Fruit fly (Drosophila melanogaster) whole organism, embryonic: ENCODE data around the gene CG5104.

Experiments used
- CG1024 ChIP-seq: fragments of 200-800 bp; sonication (Bioruptor generic); IDR thresholded peaks from 2 replicates; pipeline ENCODE4 v1.3.6; 2022; ENCODE audit warnings: missing biosample characterization, missing genetic modification characterization
- CG10267 ChIP-seq: fragments of 200-800 bp; sonication (Bioruptor generic); optimal IDR thresholded peaks from 2 replicates; lab custom pipeline; 2018; ENCODE audit warnings: missing biosample characterization, mild to moderate bottlenecking, missing genetic modification characterization, moderate library complexity
- CG13296 ChIP-seq: fragments of 200-800 bp; sonication (Bioruptor generic); optimal IDR thresholded peaks from 3 replicates; lab custom pipeline; 2018; ENCODE audit warnings: missing biosample characterization, mild to moderate bottlenecking, missing genetic modification characterization
- CG14710 ChIP-seq: fragments of 200-800 bp; sonication (Bioruptor generic); optimal IDR thresholded peaks from 3 replicates; lab custom pipeline; 2019; ENCODE audit warnings: missing biosample characterization, mild to moderate bottlenecking, missing genetic modification characterization, moderate library complexity
- CG17328 ChIP-seq: fragments of 200-800 bp; sonication (Bioruptor generic); IDR thresholded peaks from 2 replicates; pipeline ENCODE4 v1.3.6; 2022; ENCODE audit warnings: missing biosample characterization, missing genetic modification characterization
- CG2116 ChIP-seq: fragments of 200-800 bp; sonication (Bioruptor generic); optimal IDR thresholded peaks from 3 replicates; lab custom pipeline; 2018; ENCODE audit warnings: missing biosample characterization, mild to moderate bottlenecking, missing genetic modification characterization
- CG32532 ChIP-seq: fragments of 200-800 bp; sonication (Bioruptor generic); IDR thresholded peaks from 2 replicates; pipeline ENCODE4 v1.3.6; 2022; ENCODE audit warnings: missing biosample characterization, missing genetic modification characterization
- CG4282 ChIP-seq: fragments of 200-800 bp; sonication (Bioruptor generic); optimal IDR thresholded peaks from 2 replicates; lab custom pipeline; 2016; ENCODE audit warnings: missing biosample characterization, missing genetic modification characterization
- CG5245 ChIP-seq: fragments of 200-800 bp; sonication (Bioruptor generic); optimal IDR thresholded peaks from 3 replicates; lab custom pipeline; 2016; ENCODE audit warnings: missing biosample characterization, missing genetic modification characterization
- CG6689 ChIP-seq: fragments of 200-800 bp; sonication (Bioruptor generic); IDR thresholded peaks from 2 replicates; pipeline ENCODE4 v1.3.6; 2022; ENCODE audit warnings: missing biosample characterization, missing genetic modification characterization
- CG7786 ChIP-seq: fragments of 200-800 bp; sonication (Bioruptor generic); optimal IDR thresholded peaks from 2 replicates; lab custom pipeline; 2016; ENCODE audit warnings: missing biosample characterization, missing genetic modification characterization
- CG8281 ChIP-seq: fragments of 200-800 bp; sonication (Bioruptor generic); optimal IDR thresholded peaks from 2 replicates; lab custom pipeline; 2018; ENCODE audit warnings: missing biosample characterization, mild to moderate bottlenecking, missing genetic modification characterization, moderate library complexity
- CG9609 ChIP-seq: fragments of 200-800 bp; sonication (Bioruptor generic); optimal IDR thresholded peaks from 3 replicates; lab custom pipeline; 2016; ENCODE audit warnings: missing biosample characterization, missing genetic modification characterization
- CG9817 ChIP-seq: fragments of 200-800 bp; sonication (Bioruptor generic); optimal IDR thresholded peaks from 2 replicates; lab custom pipeline; 2018; ENCODE audit warnings: missing biosample characterization, mild to moderate bottlenecking, missing genetic modification characterization, moderate library complexity
- Chrac-16 ChIP-seq: fragments of 200-800 bp; sonication (Bioruptor generic); optimal IDR thresholded peaks from 3 replicates; lab custom pipeline; 2016; ENCODE audit warnings: missing biosample characterization, missing genetic modification characterization
- Deaf1 ChIP-seq: fragments of 200-800 bp; optimal IDR thresholded peaks from 3 replicates; lab custom pipeline; 2019; ENCODE audit warnings: missing biosample characterization, mild to moderate bottlenecking, missing genetic modification characterization, moderate library complexity
- Dll ChIP-seq: fragments of 200-800 bp; sonication (Bioruptor generic); IDR thresholded peaks from 4 replicates; pipeline ENCODE4 v1.3.6; 2022; ENCODE audit warnings: missing biosample characterization, missing genetic modification characterization; ENCODE audit not compliant: partially characterized antibody
- Doc2 ChIP-seq: fragments of 200-800 bp; sonication (Bioruptor generic); IDR thresholded peaks from 2 replicates; pipeline ENCODE4 v1.3.6; 2022; ENCODE audit warnings: missing biosample characterization, missing genetic modification characterization
- Dref ChIP-seq: fragments of 200-800 bp; sonication (Bioruptor generic); IDR thresholded peaks from 2 replicates; pipeline ENCODE4 v1.3.6; 2022; ENCODE audit warnings: missing biosample characterization, missing genetic modification characterization
- E2f1 ChIP-seq: fragments of 200-800 bp; sonication (Bioruptor generic); IDR thresholded peaks from 2 replicates; pipeline ENCODE4 v1.3.6; 2022; ENCODE audit warnings: missing biosample characterization, missing genetic modification characterization
- HLH54F ChIP-seq: fragments of 200-800 bp; sonication (Bioruptor generic); optimal IDR thresholded peaks from 3 replicates; lab custom pipeline; 2016; ENCODE audit warnings: missing biosample characterization, missing genetic modification characterization
- Hr3 ChIP-seq: fragments of 200-800 bp; sonication (Bioruptor generic); optimal IDR thresholded peaks from 3 replicates; lab custom pipeline; 2016; ENCODE audit warnings: missing biosample characterization, missing genetic modification characterization
- Hr39 ChIP-seq: fragments of >200 bp; optimal IDR thresholded peaks from 2 replicates; lab custom pipeline; 2017
- Med ChIP-seq: fragments of 200-800 bp; sonication (Bioruptor generic); peaks from one replicate; lab custom pipeline; 2016; ENCODE audit warnings: missing biosample characterization, missing genetic modification characterization, mild to moderate bottlenecking, inconsistent platforms, moderate library complexity
- Mes4 ChIP-seq: fragments of 200-800 bp; sonication (Bioruptor generic); optimal IDR thresholded peaks from 2 replicates; lab custom pipeline; 2016; ENCODE audit warnings: missing biosample characterization, missing genetic modification characterization
- Side ChIP-seq: fragments of 200-800 bp; sonication (Bioruptor generic); optimal IDR thresholded peaks from 2 replicates; lab custom pipeline; 2016; ENCODE audit warnings: missing biosample characterization, missing genetic modification characterization
- Tbp ChIP-seq: fragments of >200 bp; optimal IDR thresholded peaks from 2 replicates; lab custom pipeline; 2018; ENCODE audit warnings: missing biosample characterization, missing genetic modification characterization
- Vsx1 ChIP-seq: fragments of 200-800 bp; sonication (Bioruptor generic); optimal IDR thresholded peaks from 2 replicates; lab custom pipeline; 2017; ENCODE audit warnings: missing biosample characterization, mild to moderate bottlenecking, missing genetic modification characterization, missing genetic modification reagents
- az2 ChIP-seq: fragments of 200-800 bp; sonication (Bioruptor generic); optimal IDR thresholded peaks from 3 replicates; lab custom pipeline; 2016; ENCODE audit warnings: missing biosample characterization, missing genetic modification characterization
- bigmax ChIP-seq: fragments of 200-800 bp; sonication (Bioruptor generic); optimal IDR thresholded peaks from 2 replicates; lab custom pipeline; 2018; ENCODE audit warnings: missing biosample characterization, mild to moderate bottlenecking, missing genetic modification characterization
- btn ChIP-seq: fragments of 200-800 bp; sonication (Bioruptor generic); optimal IDR thresholded peaks from 2 replicates; lab custom pipeline; 2016; ENCODE audit warnings: missing biosample characterization, missing genetic modification characterization
- chm ChIP-seq: fragments of 200-800 bp; sonication (Bioruptor generic); IDR thresholded peaks from 2 replicates; pipeline ENCODE4 v1.3.6; 2022; ENCODE audit warnings: missing biosample characterization, missing genetic modification characterization
- ci ChIP-seq: fragments of 200-800 bp; sonication (Bioruptor generic); IDR thresholded peaks from 3 replicates; pipeline ENCODE4 v1.3.6; 2022; ENCODE audit warnings: missing biosample characterization, missing genetic modification characterization
- dm ChIP-seq: fragments of 200-800 bp; sonication (Bioruptor generic); optimal IDR thresholded peaks from 3 replicates; lab custom pipeline; 2016; ENCODE audit warnings: missing biosample characterization, missing genetic modification characterization
- esg ChIP-seq: fragments of 200-800 bp; sonication (Bioruptor generic); conservative IDR thresholded peaks from 2 replicates; pipeline ENCODE4 v1.3.6; 2022; ENCODE audit warnings: missing biosample characterization, missing genetic modification characterization
- ftz-f1 ChIP-seq: fragments of 200-800 bp; sonication (Bioruptor generic); optimal IDR thresholded peaks from 2 replicates; lab custom pipeline; 2016; ENCODE audit warnings: missing biosample characterization, missing genetic modification characterization
- gcm2 ChIP-seq: fragments of 200-800 bp; sonication (Bioruptor generic); optimal IDR thresholded peaks from 2 replicates; lab custom pipeline; 2016; ENCODE audit warnings: missing biosample characterization, missing genetic modification characterization
- gem ChIP-seq: fragments of 200-800 bp; sonication (Bioruptor generic); optimal IDR thresholded peaks from 2 replicates; lab custom pipeline; 2019; ENCODE audit warnings: missing biosample characterization, mild to moderate bottlenecking, missing genetic modification characterization, moderate library complexity
- h ChIP-seq: fragments of >200 bp; optimal IDR thresholded peaks from 2 replicates; lab custom pipeline; 2017
- org-1 ChIP-seq: fragments of 200-800 bp; sonication (Bioruptor generic); optimal IDR thresholded peaks from 2 replicates; lab custom pipeline; 2017; ENCODE audit warnings: missing biosample characterization, missing genetic modification characterization
- otp ChIP-seq: fragments of 200-800 bp; sonication (Bioruptor generic); IDR thresholded peaks from 3 replicates; pipeline ENCODE4, ENCODE4 v1.3.6; 2022; ENCODE audit warnings: missing biosample characterization, missing genetic modification characterization
- sens ChIP-seq: fragments of 200-800 bp; sonication (Bioruptor generic); peaks from one replicate; lab custom pipeline; 2016; ENCODE audit warnings: missing biosample characterization, missing genetic modification characterization
- seq ChIP-seq: fragments of 200-800 bp; sonication (Bioruptor generic); IDR thresholded peaks from 2 replicates; pipeline ENCODE4 v1.3.6; 2022; ENCODE audit warnings: missing biosample characterization, missing genetic modification characterization
- shn ChIP-seq: fragments of 200-800 bp; sonication (Bioruptor generic); optimal IDR thresholded peaks from 3 replicates; lab custom pipeline; 2016; ENCODE audit warnings: missing biosample characterization, missing genetic modification characterization
- so ChIP-seq: fragments of 200-800 bp; sonication (Bioruptor generic); IDR thresholded peaks from 3 replicates; pipeline ENCODE4 v1.3.6; 2022; ENCODE audit warnings: missing biosample characterization, missing genetic modification characterization
- sob ChIP-seq: fragments of 200-800 bp; sonication (Bioruptor generic); IDR thresholded peaks from 2 replicates; pipeline ENCODE4 v1.3.6; 2022; ENCODE audit warnings: missing biosample characterization, missing genetic modification characterization
- tx ChIP-seq: fragments of 200-800 bp; sonication (Bioruptor generic); optimal IDR thresholded peaks from 2 replicates; lab custom pipeline; 2016; ENCODE audit warnings: missing biosample characterization, missing genetic modification characterization
- vnd ChIP-seq: fragments of 200-800 bp; sonication (Bioruptor generic); IDR thresholded peaks from 3 replicates; pipeline ENCODE4 v1.3.6; 2022; ENCODE audit warnings: missing biosample characterization, missing genetic modification characterization; ENCODE audit not compliant: partially characterized antibody
- vvl ChIP-seq: fragments of 200-800 bp; sonication (Bioruptor generic); IDR thresholded peaks from 2 replicates; pipeline ENCODE4 v1.3.6; 2022; ENCODE audit warnings: missing biosample characterization, missing genetic modification characterization
- wor ChIP-seq: fragments of 200-800 bp; sonication (Bioruptor generic); IDR thresholded peaks from 2 replicates; pipeline ENCODE4 v1.3.6; 2022; ENCODE audit warnings: missing biosample characterization, missing genetic modification characterization
- zen2 ChIP-seq: fragments of 200-800 bp; sonication (Bioruptor generic); IDR thresholded peaks from 3 replicates; pipeline ENCODE4 v1.3.6; 2022; ENCODE audit warnings: missing biosample characterization, missing genetic modification characterization; ENCODE audit not compliant: partially characterized antibody
- zf30C ChIP-seq: fragments of 200-800 bp; sonication (Bioruptor generic); optimal IDR thresholded peaks from 3 replicates; lab custom pipeline; 2018; ENCODE audit warnings: missing biosample characterization, mild to moderate bottlenecking, missing genetic modification characterization
- zfh2 ChIP-seq: fragments of 200-800 bp; sonication (Bioruptor generic); optimal IDR thresholded peaks from 2 replicates; lab custom pipeline; 2016; ENCODE audit warnings: missing biosample characterization, missing genetic modification characterization

The CG5104 gene

dm6 chr3L:20508136-20508635, 12.6 kb upstream of the CG5104 start (continued):
- TF ChIP-seq az2 (GFP tag; lab: Kevin White, UChicago) (peak; percentile 91), E2f1 (GFP tag; lab: Robert Waterston, UW) (peak; percentile 91), Med (GFP tag; lab: Kevin White, UChicago) (peak; percentile 99), tx (GFP tag; lab: Kevin White, UChicago) (peak; percentile 88), esg (GFP tag; lab: Robert Waterston, UW) (peak; percentile 91), CG6689 (GFP tag; lab: Robert Waterston, UW) (peak; percentile 94), Dref (GFP tag; lab: Robert Waterston, UW) (no peak), Vsx1 (GFP tag; lab: Kevin White, UChicago) (peak; percentile 81), Deaf1 (no peak), CG32532 (GFP tag; lab: Robert Waterston, UW) (peak; percentile 98), gcm2 (GFP tag; lab: Kevin White, UChicago) (peak; percentile 76), CG4282 (GFP tag; lab: Kevin White, UChicago) (peak; percentile 60), sens (GFP tag; lab: Kevin White, UChicago) (peak; percentile 99), vvl (GFP tag; lab: Robert Waterston, UW) (peak; percentile 96), CG8281 (tag; lab: Kevin White, UChicago) (peak; percentile 76), ftz-f1 (peak; percentile 60), otp (GFP tag; lab: Robert Waterston, UW) (peak; percentile 85; the same call in 2 of the 3 replicates), CG9817 (peak; percentile 95), Side (GFP tag; lab: Kevin White, UChicago) (peak; percentile 87), sob (GFP tag; lab: Robert Waterston, UW) (peak; percentile 96), ci (GFP tag; lab: Robert Waterston, UW) (peak; percentile 86; the same call in 2 of the 3 replicates), bigmax (GFP tag; lab: Kevin White, UChicago) (peak; percentile 30), Dll (0 out of 4 replicates have a peak, but pooled peaks have one; percentile 14), so (peak; percentile 91), CG9609 (GFP tag; lab: Kevin White, UChicago) (peak; percentile 91), wor (peak; percentile 42; the same call in 1 of the 2 replicates), CG5245 (peak; percentile 91), Hr39 (lab: Kevin White, UChicago) (no peak), CG2116 (peak; percentile 53), CG13296 (GFP tag; lab: Kevin White, UChicago) (peak; percentile 94), CG1024 (GFP tag; lab: Robert Waterston, UW) (peak; percentile 67), CG7786 (GFP tag; lab: Kevin White, UChicago) (peak; percentile 94), h (lab: Kevin White, UChicago) (no peak), CG10267 (peak; percentile 80), org-1 (peak; percentile 89), Mes4 (peak; percentile 77), shn (peak; percentile 86), chm (peak; percentile 92), Chrac-16 (peak; percentile 93), HLH54F (GFP tag; lab: Kevin White, UChicago) (peak; percentile 96), Hr3 (peak; percentile 87), CG17328 (peak; percentile 83), gem (tag; lab: Kevin White, UChicago) (peak; percentile 95), zen2 (GFP tag; lab: Robert Waterston, UW) (no peak), dm (GFP tag; lab: Kevin White, UChicago) (peak; percentile 75), CG14710 (tag; lab: Kevin White, UChicago) (peak; percentile 83), btn (GFP tag; lab: Kevin White, UChicago) (peak; percentile 21), seq (GFP tag; lab: Robert Waterston, UW) (peak; percentile 91), Doc2 (GFP tag; lab: Robert Waterston, UW) (no peak), Tbp (no peak), vnd (GFP tag; lab: Robert Waterston, UW) (no peak), zf30C (no peak), zfh2 (GFP tag; lab: Kevin White, UChicago) (peak; percentile 97)
